Fruit fly (Drosophila melanogaster) Kc167 (cell line): ENCODE results near the gene CG32277.

Source experiments
- Myc ChIP-seq: fragments of >200 bp; optimal IDR thresholded peaks from 2 replicates; lab custom pipeline; 2017; ENCODE audit warnings: missing external identifiers
- Sin3A ChIP-seq: fragments of >200 bp; optimal IDR thresholded peaks from 2 replicates; lab custom pipeline; 2018; ENCODE audit warnings: missing external identifiers
- h ChIP-seq: fragments of >200 bp; optimal IDR thresholded peaks from 3 replicates; lab custom pipeline; 2018; ENCODE audit warnings: missing external identifiers
- insv ChIP-seq: fragments of >200 bp; optimal IDR thresholded peaks from 3 replicates; lab custom pipeline; 2018; ENCODE audit warnings: missing external identifiers
- psq ChIP-seq: fragments of >200 bp; optimal IDR thresholded peaks from 2 replicates; lab custom pipeline; 2017; ENCODE audit warnings: missing external identifiers
- ttk ChIP-seq: sonication (Bioruptor generic); optimal IDR thresholded peaks from 2 replicates; lab custom pipeline; 2017; ENCODE audit warnings: missing external identifiers

CG32277 gene

DNA sequence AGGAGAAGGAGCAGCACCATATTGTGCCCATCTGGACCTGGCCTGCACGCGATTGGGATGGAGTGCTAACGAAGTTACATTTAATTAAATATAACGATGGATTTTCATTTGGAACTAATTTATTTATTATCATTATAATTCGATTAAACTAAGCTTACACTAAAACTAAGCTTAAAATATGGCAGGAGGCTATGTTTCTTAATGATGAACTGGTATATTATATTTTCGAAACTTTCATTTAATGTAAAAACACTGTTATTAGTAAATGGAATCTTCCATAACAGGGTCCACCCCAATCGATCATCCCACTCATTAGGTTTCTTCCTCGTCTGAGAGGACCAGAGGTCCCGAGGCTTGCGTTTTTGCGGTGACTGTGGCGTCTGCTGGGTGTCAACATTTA is 39.9 kb upstream of the CG32277 start:
- TF ChIP-seq ttk (lab: Kevin White, UChicago): no peak
- TF ChIP-seq Sin3A (lab: Kevin White, UChicago): no peak
- TF ChIP-seq h (lab: Kevin White, UChicago): no peak
- no peak for TF ChIP-seq Myc (lab: Kevin White, UChicago)
- no peak for TF ChIP-seq psq (lab: Kevin White, UChicago)
- no peak for TF ChIP-seq insv (lab: Kevin White, UChicago)

DNA sequence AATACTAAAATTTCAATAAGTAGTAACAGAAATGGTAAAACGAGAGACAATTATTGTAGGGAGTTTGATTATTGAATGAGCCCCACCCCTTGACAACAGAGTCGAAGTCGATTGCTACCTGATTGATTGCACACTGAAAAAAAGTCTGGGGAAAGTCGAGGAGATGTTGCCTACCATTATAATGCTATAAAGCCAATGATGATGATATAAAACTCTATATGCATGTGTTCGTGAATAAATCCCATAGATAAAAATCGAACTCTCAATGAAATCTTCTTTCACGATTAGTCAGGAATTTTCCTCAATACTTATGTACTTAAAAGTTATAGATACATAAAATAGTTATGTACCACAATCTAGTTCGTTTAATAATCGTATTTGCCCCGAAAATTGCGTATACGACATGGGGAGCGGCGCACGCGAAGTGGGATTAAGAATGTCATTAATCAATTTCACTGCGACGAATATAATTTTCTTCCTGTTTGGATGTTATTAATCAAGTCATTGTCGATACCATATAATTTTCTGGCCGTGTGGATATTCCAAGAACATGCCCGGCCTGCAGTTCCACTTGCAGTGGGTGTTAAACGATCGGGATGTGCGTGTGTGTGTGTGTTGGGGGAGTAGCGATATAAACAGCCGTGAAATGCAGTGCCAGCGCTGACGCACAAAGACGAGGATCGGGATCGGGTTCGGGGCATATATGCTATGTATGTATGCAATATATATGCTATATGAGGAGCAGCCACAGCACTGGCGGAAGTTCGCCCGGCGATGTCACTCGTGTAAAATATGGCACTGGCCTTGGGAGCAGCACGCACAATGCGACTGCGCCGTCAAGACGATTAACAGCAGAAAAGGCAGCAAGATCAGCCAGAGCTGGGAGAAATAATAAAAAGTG is 39.2 kb upstream of the CG32277 start, which contains the start of gene CG12078:
Gene CG12078 (minus strand): TSS at position 51 of the 901 bp plus-strand sequence.
- TF ChIP-seq psq (lab: Kevin White, UChicago) (no peak), ttk (lab: Kevin White, UChicago) (no peak), h (lab: Kevin White, UChicago) (no peak), Sin3A (lab: Kevin White, UChicago) (no peak), insv (lab: Kevin White, UChicago) (no peak), Myc (lab: Kevin White, UChicago) (no peak)

DNA sequence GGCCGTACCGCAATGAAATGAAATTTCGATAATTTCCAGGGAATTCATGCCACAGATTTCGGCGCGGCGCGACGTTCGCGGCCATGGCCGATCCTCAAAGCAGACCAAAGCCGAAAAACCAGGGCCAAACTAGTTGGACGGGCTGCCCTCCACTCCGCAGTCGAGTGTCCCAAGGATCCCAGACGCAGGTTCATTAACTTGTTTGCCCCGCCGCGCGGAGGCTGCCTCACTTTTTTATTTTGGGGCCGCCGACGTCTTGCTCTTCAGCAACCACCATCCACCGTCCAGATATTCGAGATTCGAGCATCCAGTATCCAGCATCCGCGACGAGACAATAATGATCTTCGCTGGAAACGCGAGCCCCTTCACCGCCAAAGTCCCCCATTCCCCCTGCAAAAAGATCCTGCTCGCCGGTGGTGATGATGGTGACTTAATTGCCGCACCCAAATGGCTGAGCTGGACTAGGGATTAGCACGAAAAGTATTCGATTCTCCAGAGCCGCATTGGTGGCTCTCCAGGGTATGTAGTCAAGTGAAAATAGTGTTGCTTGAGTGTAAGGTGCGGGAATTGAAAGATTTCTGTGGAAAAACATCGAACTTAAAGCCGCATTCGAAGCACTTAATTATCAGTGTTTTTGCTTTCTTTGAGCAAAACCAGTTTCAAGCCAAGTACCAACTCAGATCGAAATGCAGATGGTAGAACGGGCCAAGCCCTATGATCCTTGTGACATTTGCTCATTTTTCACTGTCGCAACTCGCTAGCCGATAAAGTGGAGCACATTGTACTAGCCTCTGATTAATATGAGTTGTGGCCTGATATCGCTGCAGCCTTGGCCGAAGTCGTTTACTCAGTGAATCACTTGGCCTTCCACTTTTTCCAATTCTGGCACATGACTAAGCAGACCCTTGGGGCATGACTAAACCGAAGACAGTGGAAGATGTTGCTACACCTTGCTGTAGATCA is 37.2 kb upstream of the CG32277 start:
- TF ChIP-seq psq (lab: Kevin White, UChicago) (no peak), ttk (lab: Kevin White, UChicago) (no peak), Sin3A (lab: Kevin White, UChicago) (no peak)

DNA sequence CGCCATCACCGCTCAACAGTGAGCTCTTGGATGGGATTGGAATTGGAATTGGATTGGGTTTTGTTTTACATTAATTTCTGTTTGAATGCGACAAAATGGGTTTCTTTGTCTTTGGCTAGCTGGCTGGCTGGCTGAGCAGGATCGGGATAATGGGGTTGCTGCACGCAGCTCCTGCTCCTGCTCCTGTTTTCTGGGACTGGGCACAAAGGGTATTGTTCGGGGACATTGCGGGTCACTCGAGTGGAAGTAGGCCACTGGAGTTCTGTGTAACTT is 36.1 kb upstream of the CG32277 start:
- TF ChIP-seq Sin3A (lab: Kevin White, UChicago) (no peak), h (lab: Kevin White, UChicago) (no peak), insv (lab: Kevin White, UChicago) (no peak), psq (lab: Kevin White, UChicago) (no peak), ttk (lab: Kevin White, UChicago) (no peak), Myc (lab: Kevin White, UChicago) (no peak)

DNA sequence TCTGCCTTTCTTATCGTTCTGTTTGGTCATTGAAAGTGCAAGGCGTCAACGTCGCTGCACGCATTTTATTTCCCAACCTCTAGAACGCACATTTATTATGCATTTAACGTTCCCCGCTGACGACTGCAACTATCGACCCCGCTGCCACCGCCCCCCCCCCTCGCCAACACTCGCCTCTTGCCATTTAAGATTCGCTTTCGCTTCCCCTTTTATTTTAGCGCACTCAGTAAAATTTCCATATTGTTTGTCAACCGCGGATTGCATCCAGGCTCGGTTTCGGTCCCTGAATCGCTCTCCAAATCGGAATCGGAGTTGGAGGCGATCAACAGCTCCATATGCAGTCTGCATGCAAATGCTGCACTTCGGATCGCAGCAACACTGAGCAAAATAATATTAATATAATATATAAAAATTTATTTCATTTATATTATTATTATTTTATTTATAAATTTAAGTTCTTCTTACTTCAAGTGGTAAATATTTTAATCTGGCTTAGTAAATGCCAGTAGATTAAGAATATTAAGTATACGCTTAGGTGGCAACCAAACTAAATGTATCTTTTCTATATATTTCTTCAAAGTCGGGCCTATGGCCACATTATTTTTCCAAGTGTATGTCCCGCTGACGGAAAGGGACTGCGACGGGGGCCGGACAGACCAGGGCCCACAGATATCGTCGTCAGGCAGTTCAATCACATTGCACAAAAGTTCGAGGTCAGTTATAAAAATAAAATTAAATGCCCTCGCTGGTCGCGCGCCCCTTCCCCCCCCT is 35.5 kb upstream of the CG32277 start:
- TF ChIP-seq insv (lab: Kevin White, UChicago) (no peak), psq (lab: Kevin White, UChicago) (no peak), Myc (lab: Kevin White, UChicago) (no peak), h (lab: Kevin White, UChicago) (no peak), ttk (lab: Kevin White, UChicago) (no peak), Sin3A (lab: Kevin White, UChicago) (no peak)

DNA sequence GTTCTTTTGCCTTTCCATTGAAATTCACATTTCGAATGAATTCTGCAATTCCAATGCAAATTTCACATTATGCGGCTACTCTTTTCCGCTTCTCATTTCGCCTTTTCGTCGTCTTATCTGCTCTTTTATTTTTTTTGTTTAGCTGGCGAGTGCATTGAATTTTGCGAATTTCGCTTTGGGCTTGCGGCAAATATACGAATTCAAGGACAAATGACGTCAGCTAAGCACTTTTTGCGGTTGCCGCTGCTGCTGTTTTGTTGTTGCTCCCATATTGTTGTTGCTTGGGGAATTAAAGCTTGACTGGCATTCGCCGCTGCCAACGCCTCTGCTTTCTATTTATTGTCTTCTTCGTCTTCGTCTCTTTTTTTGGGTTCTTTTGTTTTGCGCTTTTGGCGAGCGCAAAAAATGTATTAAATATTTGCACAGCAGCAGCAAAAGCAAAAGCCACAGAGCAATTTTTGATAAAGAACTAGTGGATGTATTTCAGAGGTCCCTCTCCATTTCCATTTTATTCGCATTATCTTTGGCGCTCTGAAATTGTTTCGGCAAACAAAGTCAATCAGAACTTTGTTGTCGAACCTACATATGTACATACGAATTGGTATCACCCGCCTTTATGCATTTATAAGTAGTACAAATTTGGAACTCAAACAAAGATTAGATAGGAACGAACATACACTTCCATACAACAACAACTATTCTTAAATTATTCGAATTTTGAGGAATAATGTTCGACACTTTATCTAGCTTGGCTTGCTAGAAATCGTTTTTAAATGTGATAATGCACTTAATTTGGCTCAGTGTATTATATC is 34.7 kb upstream of the CG32277 start:
- TF ChIP-seq Myc (lab: Kevin White, UChicago) (no peak), ttk (lab: Kevin White, UChicago) (no peak), insv (lab: Kevin White, UChicago) (no peak), h (lab: Kevin White, UChicago) (no peak), psq (lab: Kevin White, UChicago) (no peak), Sin3A (lab: Kevin White, UChicago) (no peak)

DNA sequence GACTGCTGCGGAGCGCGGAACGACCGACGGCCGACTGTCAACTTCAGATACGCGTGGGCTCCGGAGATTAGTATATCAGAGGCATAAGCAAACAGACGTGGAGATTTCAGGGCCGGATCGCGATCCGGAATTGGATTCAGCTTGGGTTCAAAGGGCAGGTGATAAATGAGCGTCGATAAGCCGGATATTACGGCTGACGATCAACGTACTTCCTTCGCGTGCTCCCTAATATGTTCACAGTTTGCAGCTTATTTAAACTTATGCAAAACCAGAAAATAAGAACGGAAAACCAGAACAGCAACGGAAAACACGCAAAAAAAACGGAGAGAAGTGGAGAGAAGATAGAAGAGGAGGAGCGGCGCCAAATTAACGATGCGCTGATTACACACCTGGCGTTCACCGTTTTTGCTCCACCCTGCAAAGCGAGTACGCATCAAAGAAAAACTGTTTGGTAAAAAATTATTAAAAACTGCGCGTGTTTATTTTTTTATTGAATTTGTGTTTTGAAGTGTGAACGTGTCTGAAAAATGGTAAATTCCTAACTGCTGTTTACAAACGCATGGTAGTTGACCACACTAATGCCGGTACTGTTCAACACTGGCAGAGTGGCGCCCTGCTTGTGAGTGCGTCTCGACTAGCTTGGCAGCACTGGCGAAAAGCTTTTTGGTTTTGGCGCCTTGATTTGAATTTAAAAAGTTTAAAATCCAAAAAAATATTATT is 33.9 kb upstream of the CG32277 start, which contains the start of gene CG17746:
Gene CG17746 (minus strand): TSS at position 546 of the 720 bp plus-strand sequence.
- no peak for TF ChIP-seq psq (lab: Kevin White, UChicago)

DNA sequence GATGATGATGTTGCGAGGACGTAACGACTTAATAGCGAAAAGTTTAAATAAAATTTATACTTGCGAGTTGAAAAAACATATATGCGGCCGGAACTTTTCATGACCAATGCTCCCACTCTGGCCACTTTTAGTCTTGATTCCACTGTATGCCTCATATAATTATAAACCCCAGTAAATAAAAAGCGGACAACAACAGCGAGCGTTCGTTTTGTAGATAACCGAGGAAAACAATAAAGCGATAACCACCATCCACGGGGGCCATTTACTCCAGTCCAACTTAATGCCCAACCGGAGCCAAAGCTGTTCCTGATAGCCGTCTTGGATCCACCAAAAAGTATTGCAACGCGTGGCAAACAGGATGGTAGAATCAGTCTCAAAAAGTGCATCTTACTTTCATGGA is 31.1 kb upstream of the CG32277 start:
- TF ChIP-seq psq (lab: Kevin White, UChicago) (no peak), h (lab: Kevin White, UChicago) (no peak), ttk (lab: Kevin White, UChicago) (no peak), Sin3A (lab: Kevin White, UChicago) (no peak), Myc (lab: Kevin White, UChicago) (no peak), insv (lab: Kevin White, UChicago) (no peak)

DNA sequence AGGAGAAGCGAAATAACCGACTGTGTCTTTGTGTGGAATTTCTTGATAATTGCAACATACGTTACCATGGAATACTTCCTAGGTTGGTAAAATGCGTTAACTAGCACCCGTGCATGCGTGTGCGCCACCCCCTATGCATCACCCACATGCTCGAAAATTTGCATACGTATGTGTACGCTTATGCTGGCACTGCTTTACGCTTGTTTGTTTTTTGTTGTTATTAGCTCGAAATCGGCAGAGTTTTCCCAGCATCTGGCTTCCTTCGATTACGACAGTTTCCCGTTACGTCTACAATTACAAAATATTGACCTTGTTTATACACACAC is 21.2 kb upstream of the CG32277 start:
- TF ChIP-seq ttk (lab: Kevin White, UChicago) (no peak), Myc (lab: Kevin White, UChicago) (no peak), Sin3A (lab: Kevin White, UChicago) (no peak), insv (lab: Kevin White, UChicago) (no peak), psq (lab: Kevin White, UChicago) (no peak)
